Worm (Caenorhabditis elegans) whole organism, late embryonic: ENCODE measurements around the gene W10G6.1.

Experiments used
- C38D4.7 ChIP-seq: fragments of 200-800 bp; sonication (Bioruptor generic); optimal IDR thresholded peaks from 2 replicates; lab custom pipeline; 2018; ENCODE audit warnings: mild to moderate bottlenecking, missing genetic modification characterization, moderate library complexity, missing compliant biosample characterization
- ama-1 ChIP-seq: fragments of 150-350 bp; optimal IDR thresholded peaks from 2 replicates; lab custom pipeline; 2014
- ceh-48 ChIP-seq: sonication (generic microtip); optimal IDR thresholded peaks from 2 replicates; lab custom pipeline; 2016; ENCODE audit warnings: missing genetic modification characterization, inconsistent platforms, missing compliant biosample characterization
- elt-2 ChIP-seq: sonication (generic microtip); optimal IDR thresholded peaks from 2 replicates; lab custom pipeline; 2016; ENCODE audit warnings: missing genetic modification reagents, missing genetic modification characterization, missing compliant biosample characterization
- fkh-10 ChIP-seq: fragments of 150-350 bp; optimal IDR thresholded peaks from 2 replicates; lab custom pipeline; 2014; ENCODE audit warnings: missing biosample characterization, missing genetic modification reagents, missing genetic modification characterization
- fkh-6 ChIP-seq: sonication (generic microtip); optimal IDR thresholded peaks from 2 replicates; lab custom pipeline; 2016; ENCODE audit warnings: missing genetic modification characterization, missing compliant biosample characterization
- nhr-11 ChIP-seq: fragments of 150-350 bp; optimal IDR thresholded peaks from 2 replicates; lab custom pipeline; 2014; ENCODE audit warnings: missing biosample characterization, missing genetic modification characterization
- nhr-232 ChIP-seq: sonication (generic microtip); optimal IDR thresholded peaks from 2 replicates; lab custom pipeline; 2016; ENCODE audit warnings: missing genetic modification characterization, missing compliant biosample characterization
- pha-4 ChIP-seq: fragments of 150-350 bp; optimal IDR thresholded peaks from 2 replicates; lab custom pipeline; 2018; ENCODE audit warnings: missing biosample characterization, missing genetic modification reagents, missing genetic modification characterization
- sox-2 ChIP-seq: fragments of 200-800 bp; sonication (Bioruptor generic); IDR thresholded peaks from 2 replicates; pipeline ENCODE4 v1.3.6; 2022; ENCODE audit warnings: missing genetic modification reagents, missing genetic modification characterization, missing compliant biosample characterization
- sox-4 ChIP-seq: sonication (generic microtip); optimal IDR thresholded peaks from 2 replicates; lab custom pipeline; 2017; ENCODE audit warnings: mild to moderate bottlenecking, missing genetic modification characterization, inconsistent platforms, missing compliant biosample characterization
- unc-86 ChIP-seq: sonication (generic microtip); optimal IDR thresholded peaks from 2 replicates; lab custom pipeline; 2016; ENCODE audit warnings: missing genetic modification characterization, missing compliant biosample characterization

- TF ChIP-seq sox-2 (no peak), unc-86 (tag; lab: Kevin White, UChicago) (no peak), sox-4 (tag; lab: Kevin White, UChicago) (no peak), nhr-11 (tag; lab: Kevin White, UChicago) (no peak), nhr-232 (tag; lab: Kevin White, UChicago) (no peak), elt-2 (tag; lab: Kevin White, UChicago) (no peak), ama-1 (lab: Kevin White, UChicago) (no peak), C38D4.7 (GFP tag; lab: Kevin White, UChicago) (no peak), pha-4 (tag; lab: Kevin White, UChicago) (no peak), fkh-10 (no peak), fkh-6 (tag; lab: Kevin White, UChicago) (no peak), ceh-48 (no peak)
Measured at ce11 chrX:16240626-16241025, 4.4 kb upstream of the W10G6.1 start.
